Fruit fly (Drosophila melanogaster) whole organism, embryonic: ENCODE results near the gene CG31793.

Source experiments
- BEAF-32 ChIP-seq: fragments of 200-800 bp; sonication (Bioruptor generic); optimal IDR thresholded peaks from 3 replicates; lab custom pipeline; 2017; ENCODE audit warnings: missing biosample characterization, missing genetic modification characterization, mild to moderate bottlenecking, moderate library complexity, missing genetic modification reagents
- Bgb ChIP-seq: fragments of 200-800 bp; sonication (Bioruptor generic); IDR thresholded peaks from 2 replicates; pipeline ENCODE4 v1.3.6; 2022; ENCODE audit warnings: missing biosample characterization, missing genetic modification characterization; ENCODE audit not compliant: partially characterized antibody
- CG10321 ChIP-seq: fragments of 200-800 bp; sonication (Bioruptor generic); IDR thresholded peaks from 2 replicates; pipeline ENCODE4 v1.3.6; 2022; ENCODE audit warnings: missing biosample characterization, missing genetic modification characterization
- CG10366 ChIP-seq: fragments of 200-800 bp; sonication (Bioruptor generic); IDR thresholded peaks from 2 replicates; pipeline ENCODE4 v1.3.6; 2022; ENCODE audit warnings: missing biosample characterization, missing genetic modification characterization
- CG11504 ChIP-seq: fragments of 200-800 bp; sonication (Bioruptor generic); optimal IDR thresholded peaks from 3 replicates; lab custom pipeline; 2019; ENCODE audit warnings: missing biosample characterization, mild to moderate bottlenecking, missing genetic modification characterization, moderate library complexity
- CG13287 ChIP-seq: fragments of 200-800 bp; sonication (Bioruptor generic); IDR thresholded peaks from 2 replicates; pipeline ENCODE4 v1.3.6; 2022; ENCODE audit warnings: missing biosample characterization, missing genetic modification characterization; ENCODE audit not compliant: partially characterized antibody
- CG13296 ChIP-seq: fragments of 200-800 bp; sonication (Bioruptor generic); optimal IDR thresholded peaks from 3 replicates; lab custom pipeline; 2018; ENCODE audit warnings: missing biosample characterization, mild to moderate bottlenecking, missing genetic modification characterization
- CG13424 ChIP-seq: fragments of 200-800 bp; sonication (Bioruptor generic); optimal IDR thresholded peaks from 2 replicates; lab custom pipeline; 2019; ENCODE audit warnings: missing biosample characterization, mild to moderate bottlenecking, missing genetic modification characterization, moderate library complexity
- CG13775 ChIP-seq: fragments of 200-800 bp; sonication (Bioruptor generic); optimal IDR thresholded peaks from 3 replicates; lab custom pipeline; 2017; ENCODE audit warnings: missing biosample characterization, mild to moderate bottlenecking, missing genetic modification characterization
- CG14441 ChIP-seq: fragments of 200-800 bp; sonication (Bioruptor generic); IDR thresholded peaks from 2 replicates; pipeline ENCODE4 v1.3.6; 2022; ENCODE audit warnings: missing biosample characterization, missing genetic modification characterization
- CG1529 ChIP-seq: fragments of 200-800 bp; sonication (Bioruptor generic); optimal IDR thresholded peaks from 3 replicates; lab custom pipeline; 2018; ENCODE audit warnings: missing biosample characterization, missing genetic modification characterization
- CG15479 ChIP-seq: fragments of 200-800 bp; sonication (Bioruptor generic); optimal IDR thresholded peaks from 3 replicates; lab custom pipeline; 2019; ENCODE audit warnings: missing biosample characterization, mild to moderate bottlenecking, missing genetic modification characterization, moderate library complexity
- CG16779 ChIP-seq: fragments of 200-800 bp; sonication (Bioruptor generic); IDR thresholded peaks from 2 replicates; pipeline ENCODE4 v1.3.6; 2022; ENCODE audit warnings: missing biosample characterization, missing genetic modification characterization
- CG17829 ChIP-seq: fragments of 200-800 bp; optimal IDR thresholded peaks from 2 replicates; lab custom pipeline; 2019; ENCODE audit warnings: missing biosample characterization, mild to moderate bottlenecking, missing genetic modification characterization, moderate library complexity
- CG18599 ChIP-seq: fragments of 200-800 bp; sonication (Bioruptor generic); optimal IDR thresholded peaks from 3 replicates; lab custom pipeline; 2017; ENCODE audit warnings: missing biosample characterization, missing genetic modification characterization, mild to moderate bottlenecking, moderate library complexity, missing genetic modification reagents
- CG18619 ChIP-seq: fragments of 200-800 bp; sonication (Bioruptor generic); optimal IDR thresholded peaks from 3 replicates; lab custom pipeline; 2017; ENCODE audit warnings: missing biosample characterization, mild to moderate bottlenecking, missing genetic modification characterization
- CG2129 ChIP-seq: fragments of 200-800 bp; sonication (Bioruptor generic); IDR thresholded peaks from 2 replicates; pipeline ENCODE4 v1.3.6; 2022; ENCODE audit warnings: missing biosample characterization, missing genetic modification characterization; ENCODE audit not compliant: partially characterized antibody
- CG30020 ChIP-seq: fragments of 200-800 bp; optimal IDR thresholded peaks from 2 replicates; lab custom pipeline; 2019; ENCODE audit warnings: missing biosample characterization, mild to moderate bottlenecking, missing genetic modification characterization, moderate library complexity
- CG32767 ChIP-seq: fragments of 200-800 bp; sonication (Bioruptor generic); IDR thresholded peaks from 2 replicates; pipeline ENCODE4 v1.3.6; 2022; ENCODE audit warnings: missing biosample characterization, missing genetic modification characterization
- CG3281 ChIP-seq: fragments of 200-800 bp; sonication (Bioruptor generic); optimal IDR thresholded peaks from 3 replicates; lab custom pipeline; 2017; ENCODE audit warnings: missing biosample characterization, mild to moderate bottlenecking, missing genetic modification characterization
- CG6854 ChIP-seq: fragments of 200-800 bp; sonication (Bioruptor generic); optimal IDR thresholded peaks from 3 replicates; lab custom pipeline; 2017; ENCODE audit warnings: missing biosample characterization, mild to moderate bottlenecking, missing genetic modification characterization
- CG9797 ChIP-seq: fragments of 200-800 bp; sonication (Bioruptor generic); optimal IDR thresholded peaks from 3 replicates; lab custom pipeline; 2018; ENCODE audit warnings: missing biosample characterization, mild to moderate bottlenecking, missing genetic modification characterization
- Dad ChIP-seq: fragments of 200-800 bp; sonication (Bioruptor generic); optimal IDR thresholded peaks from 3 replicates; lab custom pipeline; 2016; ENCODE audit warnings: missing biosample characterization, missing genetic modification characterization
- Dbx ChIP-seq: fragments of 200-800 bp; sonication (Bioruptor generic); IDR thresholded peaks from 3 replicates; pipeline ENCODE4 v1.3.6; 2022; ENCODE audit warnings: missing biosample characterization, missing genetic modification characterization
- Doc3 ChIP-seq: fragments of 200-800 bp; sonication (Bioruptor generic); IDR thresholded peaks from 3 replicates; pipeline ENCODE4 v1.3.6; 2022; ENCODE audit warnings: missing biosample characterization, missing genetic modification characterization; ENCODE audit not compliant: partially characterized antibody
- E2f1 ChIP-seq: fragments of 200-800 bp; sonication (Bioruptor generic); IDR thresholded peaks from 2 replicates; pipeline ENCODE4 v1.3.6; 2022; ENCODE audit warnings: missing biosample characterization, missing genetic modification characterization
- ERR ChIP-seq: fragments of 200-800 bp; sonication (Bioruptor generic); optimal IDR thresholded peaks from 2 replicates; lab custom pipeline; 2016; ENCODE audit warnings: missing biosample characterization, missing genetic modification characterization
- Hand ChIP-seq: fragments of 200-800 bp; sonication (Bioruptor generic); optimal IDR thresholded peaks from 2 replicates; lab custom pipeline; 2017; ENCODE audit warnings: mild to moderate bottlenecking, missing biosample characterization, missing genetic modification reagents, missing genetic modification characterization
- Hr3 ChIP-seq: fragments of 200-800 bp; sonication (Bioruptor generic); optimal IDR thresholded peaks from 3 replicates; lab custom pipeline; 2016; ENCODE audit warnings: missing biosample characterization, missing genetic modification characterization
- Lpt ChIP-seq: fragments of >200 bp; optimal IDR thresholded peaks from 2 replicates; lab custom pipeline; 2018; ENCODE audit warnings: missing biosample characterization, missing genetic modification characterization
- NFAT ChIP-seq: fragments of 200-800 bp; sonication (Bioruptor generic); IDR thresholded peaks from 2 replicates; pipeline ENCODE4 v1.3.6; 2022; ENCODE audit warnings: missing biosample characterization, missing genetic modification characterization
- Ravus ChIP-seq: fragments of 200-800 bp; sonication (Bioruptor generic); IDR thresholded peaks from 2 replicates; pipeline ENCODE4 v1.3.6; 2022; ENCODE audit warnings: missing biosample characterization, missing genetic modification characterization
- Sox102F ChIP-seq: fragments of 200-800 bp; sonication (Bioruptor generic); optimal IDR thresholded peaks from 2 replicates; lab custom pipeline; 2018; ENCODE audit warnings: missing biosample characterization, mild to moderate bottlenecking, missing genetic modification characterization, moderate library complexity
- Xrp1 ChIP-seq: fragments of 200-800 bp; sonication (Bioruptor generic); IDR thresholded peaks from 2 replicates; pipeline ENCODE4 v1.3.6; 2022; ENCODE audit warnings: missing biosample characterization, missing genetic modification characterization
- cas ChIP-seq: fragments of 200-800 bp; sonication (Bioruptor generic); IDR thresholded peaks from 2 replicates; pipeline ENCODE4 v1.3.6; 2022; ENCODE audit warnings: missing biosample characterization, missing genetic modification characterization
- caup ChIP-seq: fragments of 200-800 bp; sonication (Bioruptor generic); optimal IDR thresholded peaks from 3 replicates; lab custom pipeline; 2017; ENCODE audit warnings: missing biosample characterization, mild to moderate bottlenecking, missing genetic modification characterization, moderate library complexity; ENCODE audit not compliant: severe bottlenecking
- chm ChIP-seq: fragments of 200-800 bp; sonication (Bioruptor generic); IDR thresholded peaks from 2 replicates; pipeline ENCODE4 v1.3.6; 2022; ENCODE audit warnings: missing biosample characterization, missing genetic modification characterization
- ci ChIP-seq: fragments of 200-800 bp; sonication (Bioruptor generic); IDR thresholded peaks from 3 replicates; pipeline ENCODE4 v1.3.6; 2022; ENCODE audit warnings: missing biosample characterization, missing genetic modification characterization
- cwo ChIP-seq: fragments of 200-800 bp; sonication (Bioruptor generic); optimal IDR thresholded peaks from 3 replicates; lab custom pipeline; 2017; ENCODE audit warnings: missing biosample characterization, missing genetic modification characterization, mild to moderate bottlenecking, moderate library complexity, missing genetic modification reagents
- knrl ChIP-seq: fragments of 200-800 bp; sonication (Bioruptor generic); IDR thresholded peaks from 3 replicates; pipeline ENCODE4 v1.3.6; 2022; ENCODE audit warnings: missing biosample characterization, missing genetic modification characterization; ENCODE audit not compliant: partially characterized antibody
- maf-S ChIP-seq: fragments of 200-800 bp; sonication (Bioruptor generic); optimal IDR thresholded peaks from 2 replicates; lab custom pipeline; 2016; ENCODE audit warnings: missing biosample characterization, missing genetic modification characterization
- mirr ChIP-seq: fragments of 200-800 bp; sonication (Bioruptor generic); optimal IDR thresholded peaks from 3 replicates; lab custom pipeline; 2018; ENCODE audit warnings: missing biosample characterization, mild to moderate bottlenecking, missing genetic modification characterization
- nmo ChIP-seq: fragments of 200-800 bp; sonication (Bioruptor generic); optimal IDR thresholded peaks from 2 replicates; lab custom pipeline; 2018; ENCODE audit warnings: missing biosample characterization, mild to moderate bottlenecking, missing genetic modification characterization, moderate library complexity
- odd ChIP-seq: fragments of 200-800 bp; sonication (Bioruptor generic); optimal IDR thresholded peaks from 2 replicates; lab custom pipeline; 2017; ENCODE audit warnings: missing biosample characterization, mild to moderate bottlenecking, missing genetic modification characterization
- phol ChIP-seq: fragments of 200-800 bp; sonication (Bioruptor generic); optimal IDR thresholded peaks from 3 replicates; lab custom pipeline; 2018; ENCODE audit warnings: missing biosample characterization, mild to moderate bottlenecking, missing genetic modification characterization, moderate library complexity
- row ChIP-seq: fragments of 200-800 bp; sonication (Bioruptor generic); IDR thresholded peaks from 3 replicates; pipeline ENCODE4 v1.3.6; 2022; ENCODE audit warnings: missing biosample characterization, missing genetic modification characterization
- sens-2 ChIP-seq: fragments of 200-800 bp; sonication (Bioruptor generic); IDR thresholded peaks from 2 replicates; pipeline ENCODE4 v1.3.6; 2022; ENCODE audit warnings: missing biosample characterization, missing genetic modification characterization
- trem ChIP-seq: fragments of 200-800 bp; optimal IDR thresholded peaks from 3 replicates; lab custom pipeline; 2019; ENCODE audit warnings: missing biosample characterization, mild to moderate bottlenecking, missing genetic modification characterization, moderate library complexity
- zen ChIP-seq: fragments of 200-800 bp; sonication (Bioruptor generic); optimal IDR thresholded peaks from 3 replicates; lab custom pipeline; 2018; ENCODE audit warnings: missing biosample characterization, mild to moderate bottlenecking, missing genetic modification characterization, moderate library complexity

CG31793 gene

DNA sequence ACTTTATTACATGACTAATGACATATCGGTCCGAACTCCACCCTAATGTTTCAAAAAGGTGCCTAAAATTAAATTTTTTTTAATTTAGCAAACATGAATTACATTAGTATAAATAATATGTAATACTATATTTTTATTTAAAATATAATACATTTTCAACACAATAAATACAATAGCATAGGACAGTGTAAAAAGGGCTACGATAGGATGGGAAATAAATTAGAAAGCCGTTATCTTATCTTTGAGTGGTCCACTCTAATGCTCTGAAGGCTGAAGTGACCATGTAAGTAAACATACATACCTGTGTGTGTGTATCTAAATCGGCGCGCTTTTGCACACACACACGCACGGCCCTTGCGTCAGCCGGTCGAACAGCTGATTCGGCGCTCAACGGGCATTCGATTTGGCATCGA is at the start of gene CG31793 (continued):
- TF ChIP-seq CG18619 (GFP tag; lab: Kevin White, UChicago) (peak; percentile 32), nmo (peak; percentile 30), NFAT (GFP tag; lab: Robert Waterston, UW) (peak; percentile 41; the same call in 1 of the 2 replicates), CG13775 (peak; percentile 46), Dad (GFP tag; lab: Kevin White, UChicago) (no peak), sens-2 (no peak), CG17829 (peak; percentile 46), chm (GFP tag; lab: Robert Waterston, UW) (no peak; the same call in 1 of the 2 replicates), CG10366 (GFP tag; lab: Robert Waterston, UW) (0 out of 2 replicates have a peak, but pooled peaks have one; percentile 24), CG14441 (GFP tag; lab: Robert Waterston, UW) (no peak), E2f1 (GFP tag; lab: Robert Waterston, UW) (peak; percentile 25; the same call in 1 of the 2 replicates), phol (tag; lab: Kevin White, UChicago) (peak; percentile 46), Dbx (peak; percentile 64; the same call in 2 of the 3 replicates), trem (tag; lab: Kevin White, UChicago) (peak; percentile 14), Hand (GFP tag; lab: Kevin White, UChicago) (peak; percentile 55), CG1529 (GFP tag; lab: Kevin White, UChicago) (no peak), CG18599 (GFP tag; lab: Kevin White, UChicago) (peak; percentile 82), row (GFP tag; lab: Robert Waterston, UW) (peak; percentile 67), cwo (GFP tag; lab: Kevin White, UChicago) (peak; percentile 73), CG13296 (peak; percentile 76), Hr3 (GFP tag; lab: Kevin White, UChicago) (peak; percentile 24), CG3281 (GFP tag; lab: Kevin White, UChicago) (peak; percentile 76), CG30020 (peak; percentile 4), CG32767 (peak; percentile 57), CG10321 (GFP tag; lab: Robert Waterston, UW) (peak; percentile 33; the same call in 1 of the 2 replicates), maf-S (GFP tag; lab: Kevin White, UChicago) (no peak), Xrp1 (peak; percentile 44; the same call in 1 of the 2 replicates), CG6854 (peak; percentile 56), CG2129 (GFP tag; lab: Robert Waterston, UW) (no peak), cas (0 out of 2 replicates have a peak, but pooled peaks have one; percentile 38), CG9797 (GFP tag; lab: Kevin White, UChicago) (no peak), Sox102F (GFP tag; lab: Kevin White, UChicago) (peak; percentile 58), CG16779 (peak; percentile 3; the same call in 1 of the 2 replicates), Ravus (no peak), Bgb (GFP tag; lab: Robert Waterston, UW) (no peak), ci (GFP tag; lab: Robert Waterston, UW) (peak; percentile 59; the same call in 2 of the 3 replicates), mirr (GFP tag; lab: Kevin White, UChicago) (peak; percentile 74), CG13287 (peak; percentile 45; the same call in 1 of the 2 replicates), CG13424 (peak; percentile 60), Doc3 (GFP tag; lab: Robert Waterston, UW) (no peak), knrl (GFP tag; lab: Robert Waterston, UW) (no peak), zen (tag; lab: Kevin White, UChicago) (peak; percentile 4), CG15479 (GFP tag; lab: Kevin White, UChicago) (peak; percentile 69), caup (GFP tag; lab: Kevin White, UChicago) (peak; percentile 55), ERR (GFP tag; lab: Kevin White, UChicago) (no peak), CG11504 (peak; percentile 68), Lpt (GFP tag; lab: Kevin White, UChicago) (no peak), BEAF-32 (GFP tag; lab: Kevin White, UChicago) (no peak), odd (GFP tag; lab: Kevin White, UChicago) (peak; percentile 46)
